Worm (Caenorhabditis elegans): ENCODE results near the gene Y59C2A.3.

- TF ChIP-seq hlh-26 (GFP tag; conservative IDR thresholded peaks at IDR 0.05) (no peak), sea-2 (GFP tag; IDR thresholded peaks at IDR 0.05) (no peak), lin-54 (GFP tag; optimal IDR thresholded peaks at IDR 0.05) (no peak), bed-1 (GFP tag; IDR thresholded peaks at IDR 0.05) (no peak), aptf-2 (GFP tag; conservative IDR thresholded peaks at IDR 0.05) (no peak), die-1 (tag; optimal IDR thresholded peaks at IDR 0.05) (no peak), pha-4 (tag; optimal IDR thresholded peaks at IDR 0.05) (no peak), sptf-2 (GFP tag; optimal IDR thresholded peaks at IDR 0.05) (no peak)
Measured at ce11 chrII:2196742-2197141, 23.0 kb downstream of the Y59C2A.3 start.

All from whole organism, young adult.